Worm (Caenorhabditis elegans): ENCODE data around the gene srw-143.

ce11 chrV:2983351-2983750 is 42.0 kb upstream of the srw-143 start, which contains the start of gene srw-117:
- no peak for TF ChIP-seq nhr-90 (tag; optimal IDR thresholded peaks at IDR 0.05)
- no peak for TF ChIP-seq ama-1 (optimal IDR thresholded peaks at IDR 0.05)
- no peak for TF ChIP-seq ama-1 (GFP tag; optimal IDR thresholded peaks at IDR 0.05)
- no peak for TF ChIP-seq F55B11.4 (tag; optimal IDR thresholded peaks at IDR 0.05; ENCODE audit: borderline replicate concordance, insufficient read depth)
- TF ChIP-seq efl-1 (GFP tag; optimal IDR thresholded peaks at IDR 0.05), result no peak
- no peak for TF ChIP-seq F33H1.4 (GFP tag; IDR thresholded peaks at IDR 0.05)
- TF ChIP-seq attf-6 (GFP tag; IDR thresholded peaks at IDR 0.05), result no peak
- no peak for TF ChIP-seq pha-4 (tag; optimal IDR thresholded peaks at IDR 0.05)

All from whole organism, young adult.